Worm (Caenorhabditis elegans): ENCODE data around the gene Y48B6A.1.
A peak's percentile ranks its signal among the peaks of the same experiment; 100 is the strongest.

Gene Y48B6A.1

ce11 chrII:14142098-14142554, 12.0 kb downstream of the Y48B6A.1 start, which contains the start of gene cacn-1:
TSS of gene cacn-1 (minus strand) at chrII:14142148.
- TF ChIP-seq pha-4 (tag; optimal IDR thresholded peaks at IDR 0.05) (peak; percentile 23), hmg-11 (tag; optimal IDR thresholded peaks at IDR 0.05) (peak; percentile 47), nhr-43 (tag; optimal IDR thresholded peaks at IDR 0.05; ENCODE audit: poor library complexity, severe bottlenecking) (peak; percentile 7), nhr-77 (tag; optimal IDR thresholded peaks at IDR 0.05) (peak; percentile 53), nfya-1 (tag; optimal IDR thresholded peaks at IDR 0.05; ENCODE audit: insufficient read depth) (peak; percentile 20), lin-15B (tag; optimal IDR thresholded peaks at IDR 0.05) (peak; percentile 4), tbx-2 (tag; optimal IDR thresholded peaks at IDR 0.05) (peak; percentile 0)

ce11 chrII:14138849-14139419, 15.2 kb downstream of the Y48B6A.1 start:
- TF ChIP-seq mml-1 (tag; optimal IDR thresholded peaks at IDR 0.05) (no peak), jun-1 (tag; optimal IDR thresholded peaks at IDR 0.05) (no peak), nhr-12 (tag; optimal IDR thresholded peaks at IDR 0.05) (no peak), ZK546.5 (tag; optimal IDR thresholded peaks at IDR 0.05) (no peak), nhr-67 (tag; optimal IDR thresholded peaks at IDR 0.05) (no peak), ztf-4 (tag; optimal IDR thresholded peaks at IDR 0.05) (no peak), fos-1 (tag; optimal IDR thresholded peaks at IDR 0.05) (no peak), lin-15B (tag; optimal IDR thresholded peaks at IDR 0.05) (no peak), pqm-1 (tag; optimal IDR thresholded peaks at IDR 0.05) (no peak), ztf-11 (tag; optimal IDR thresholded peaks at IDR 0.05) (no peak), nhr-11 (tag; optimal IDR thresholded peaks at IDR 0.05) (no peak), daf-12 (tag; optimal IDR thresholded peaks at IDR 0.05) (no peak), ceh-82 (tag; optimal IDR thresholded peaks at IDR 0.05) (no peak), nhr-23 (tag; optimal IDR thresholded peaks at IDR 0.05) (no peak), fkh-2 (tag; optimal IDR thresholded peaks at IDR 0.05) (no peak), zag-1 (tag; optimal IDR thresholded peaks at IDR 0.05) (no peak), pha-4 (tag; optimal IDR thresholded peaks at IDR 0.05) (no peak), lin-39 (tag; optimal IDR thresholded peaks at IDR 0.05) (no peak), fkh-10 (GFP tag; optimal IDR thresholded peaks at IDR 0.05) (no peak)

- TF ChIP-seq mml-1 (tag; optimal IDR thresholded peaks at IDR 0.05) = no peak
- no peak for TF ChIP-seq ceh-82 (tag; optimal IDR thresholded peaks at IDR 0.05)
Measured at ce11 chrII:14137538-14137937, 16.6 kb downstream of the Y48B6A.1 start, which contains the start of gene K09E4.1. TSS of gene K09E4.1 (plus strand) at chrII:14137838.

ce11 chrII:14136302-14136701, 17.9 kb downstream of the Y48B6A.1 start:
- TF ChIP-seq elt-1 (tag; optimal IDR thresholded peaks at IDR 0.05) = no peak
- TF ChIP-seq pqm-1 (tag; optimal IDR thresholded peaks at IDR 0.05) = no peak

- TF ChIP-seq aly-2 (tag; optimal IDR thresholded peaks at IDR 0.05) (no peak), mdl-1 (tag; optimal IDR thresholded peaks at IDR 0.05) (no peak), nhr-237 (tag; optimal IDR thresholded peaks at IDR 0.05) (no peak), jun-1 (tag; optimal IDR thresholded peaks at IDR 0.05) (no peak), daf-12 (tag; optimal IDR thresholded peaks at IDR 0.05) (no peak), nhr-11 (tag; optimal IDR thresholded peaks at IDR 0.05) (no peak)
Measured at ce11 chrII:14132733-14133132, 21.4 kb downstream of the Y48B6A.1 start, which contains the start of gene algn-3. TSS of gene algn-3 (minus strand) at chrII:14132833.

ce11 chrII:14129191-14129590, 25.0 kb downstream of the Y48B6A.1 start:
- no peak for TF ChIP-seq nfya-1 (tag; optimal IDR thresholded peaks at IDR 0.05; ENCODE audit: insufficient read depth)
- TF ChIP-seq nhr-12 (tag; optimal IDR thresholded peaks at IDR 0.05) = no peak
- TF ChIP-seq lsy-12 (tag; optimal IDR thresholded peaks at IDR 0.05) = no peak
- TF ChIP-seq nhr-23 (tag; optimal IDR thresholded peaks at IDR 0.05) = no peak
- TF ChIP-seq R02D3.7 (tag; optimal IDR thresholded peaks at IDR 0.05) = no peak
- TF ChIP-seq ztf-11 (tag; optimal IDR thresholded peaks at IDR 0.05) = no peak

- TF ChIP-seq nfya-1 (tag; optimal IDR thresholded peaks at IDR 0.05; ENCODE audit: insufficient read depth) (no peak), nhr-43 (tag; optimal IDR thresholded peaks at IDR 0.05; ENCODE audit: poor library complexity, severe bottlenecking) (no peak), elt-3 (tag; optimal IDR thresholded peaks at IDR 0.05) (no peak), lsy-12 (tag; optimal IDR thresholded peaks at IDR 0.05) (no peak), zag-1 (tag; optimal IDR thresholded peaks at IDR 0.05) (no peak), tbx-2 (tag; optimal IDR thresholded peaks at IDR 0.05) (no peak), nhr-77 (tag; optimal IDR thresholded peaks at IDR 0.05) (no peak), ama-1 (optimal IDR thresholded peaks at IDR 0.05) (no peak), elt-2 (tag; optimal IDR thresholded peaks at IDR 0.05) (no peak), mdl-1 (tag; optimal IDR thresholded peaks at IDR 0.05) (no peak), elt-1 (tag; optimal IDR thresholded peaks at IDR 0.05) (no peak), nhr-12 (tag; optimal IDR thresholded peaks at IDR 0.05) (no peak), sea-2 (GFP tag; optimal IDR thresholded peaks at IDR 0.05) (no peak)
Measured at ce11 chrII:14126841-14127240, 27.3 kb downstream of the Y48B6A.1 start, which contains the start of gene K09E4.3. TSS of gene K09E4.3 (minus strand) at chrII:14126941.

All from whole organism, L3 larva.